Worm (Caenorhabditis elegans): ENCODE data around the gene cpb-2.

DNA sequence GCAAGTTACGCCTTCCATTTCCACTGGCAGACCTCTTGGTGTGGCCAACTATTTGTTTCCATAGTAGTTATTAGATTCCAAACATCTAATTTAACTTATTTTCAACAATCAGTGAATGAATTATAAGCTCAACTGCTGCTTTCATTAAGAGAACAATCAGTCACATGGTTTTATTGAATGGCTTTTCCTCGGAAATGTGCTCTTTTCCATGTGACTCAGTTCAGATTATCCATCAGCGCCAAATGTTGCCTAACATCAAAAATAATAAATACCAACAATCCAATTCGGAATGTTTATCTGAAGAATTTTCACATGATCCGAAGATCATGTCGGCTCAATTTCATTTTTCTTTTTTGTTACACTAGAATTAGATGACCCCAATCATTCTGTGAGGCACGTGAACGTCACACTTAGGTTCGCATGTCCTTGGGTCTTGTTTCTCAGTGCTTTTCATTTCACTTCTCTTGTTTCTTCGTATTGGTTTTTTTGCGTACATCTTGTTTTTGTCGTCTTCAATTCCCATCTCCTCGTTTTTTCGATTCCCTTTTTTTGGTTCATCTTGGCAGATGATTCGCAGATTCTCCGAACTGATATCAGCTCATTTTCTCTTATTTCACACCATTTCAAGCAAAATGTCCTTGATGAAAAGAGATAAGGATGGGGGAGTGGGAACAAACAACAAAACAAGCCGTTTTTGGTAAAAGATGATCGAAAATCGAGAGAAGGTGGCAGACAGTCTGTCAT, 16.3 kb upstream of the cpb-2 start:
- no peak for TF ChIP-seq tbx-8 (GFP tag; optimal IDR thresholded peaks at IDR 0.05)
- no peak for TF ChIP-seq nhr-237 (tag; optimal IDR thresholded peaks at IDR 0.05)
- TF ChIP-seq nhr-28 (tag; optimal IDR thresholded peaks at IDR 0.05), result no peak
- TF ChIP-seq unc-62 (GFP tag; optimal IDR thresholded peaks at IDR 0.05), result no peak
- TF ChIP-seq nhr-12 (tag; optimal IDR thresholded peaks at IDR 0.05), result no peak
- no peak for TF ChIP-seq nhr-76 (tag; optimal IDR thresholded peaks at IDR 0.05)
- no peak for TF ChIP-seq ceh-83 (GFP tag; optimal IDR thresholded peaks at IDR 0.05)
- TF ChIP-seq snpc-4 (tag; optimal IDR thresholded peaks at IDR 0.05), result no peak

Measured in whole organism, mixed stage, embryonic.